Worm (Caenorhabditis elegans) whole organism, L2 larva: ENCODE results near the gene F35E8.7.

Source experiments
- nhr-6 ChIP-seq: fragments of 150-350 bp; optimal IDR thresholded peaks from 2 replicates; lab custom pipeline; 2014; ENCODE audit warnings: missing biosample characterization, missing genetic modification characterization
- zag-1 ChIP-seq: fragments of 150-350 bp; optimal IDR thresholded peaks from 2 replicates; lab custom pipeline; 2014; ENCODE audit warnings: missing biosample characterization, missing genetic modification characterization

- TF ChIP-seq zag-1 (no peak), nhr-6 (tag; lab: Kevin White, UChicago) (no peak)
Observed at ce11 chrV:15940254-15940653, 26.4 kb downstream of the F35E8.7 start, which contains the start of gene srw-55.
